Fruit fly (Drosophila melanogaster): ENCODE results near the gene CG15765.

The CG15765 gene

DNA sequence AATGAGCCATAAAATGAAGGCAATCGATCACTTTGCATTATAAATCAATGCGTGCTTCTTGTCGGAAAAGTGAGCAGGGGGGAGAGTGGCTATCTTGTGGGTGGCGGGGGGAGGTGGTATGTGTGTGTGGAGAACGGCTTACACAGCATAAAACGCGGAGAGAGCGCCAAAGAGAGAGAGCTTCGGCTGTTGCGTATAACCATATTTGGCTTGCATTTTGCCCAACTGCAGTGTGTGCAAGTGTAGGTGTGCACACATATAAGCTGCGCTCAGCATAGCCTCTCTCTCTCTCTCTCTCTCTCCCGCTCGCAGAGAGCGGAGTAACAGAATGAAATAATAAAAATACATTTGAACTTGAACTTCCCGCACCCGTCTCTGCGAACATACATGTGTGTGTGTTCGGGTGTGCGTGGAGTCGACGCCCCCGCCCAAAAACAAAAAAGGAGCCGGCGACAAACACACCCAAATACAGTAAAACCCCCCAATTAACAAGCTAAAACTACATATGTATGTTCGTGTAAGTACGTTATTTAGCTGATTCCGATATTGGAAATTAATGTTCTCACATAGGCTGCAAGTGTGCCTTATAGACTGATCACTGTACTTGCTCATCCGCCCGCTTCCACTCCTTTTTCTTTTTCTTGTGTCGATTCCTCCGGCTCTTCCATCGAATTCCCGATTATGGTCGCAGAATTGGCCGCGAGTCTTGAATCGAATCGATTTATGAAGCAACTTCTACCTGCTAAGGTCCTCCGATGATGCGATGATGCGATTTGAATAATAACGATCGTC is 68.6 kb downstream of the CG15765 start (continued):
- TF ChIP-seq Hr51 (GFP tag; optimal IDR thresholded peaks at IDR 0.05) (no peak), CG6854 (GFP tag; optimal IDR thresholded peaks at IDR 0.05) (no peak), ftz-f1 (GFP tag; optimal IDR thresholded peaks at IDR 0.05) (peak; percentile 18), tup (GFP tag; optimal IDR thresholded peaks at IDR 0.05) (no peak), en (GFP tag; optimal IDR thresholded peaks at IDR 0.05) (no peak), pum (GFP tag; optimal IDR thresholded peaks at IDR 0.05) (no peak), CG18764 (GFP tag; optimal IDR thresholded peaks at IDR 0.05) (no peak), Hand (GFP tag; optimal IDR thresholded peaks at IDR 0.05) (no peak), CG17568 (GFP tag; optimal IDR thresholded peaks at IDR 0.05) (no peak), ind (GFP tag; optimal IDR thresholded peaks at IDR 0.05) (peak; percentile 7), H15 (GFP tag; IDR thresholded peaks at IDR 0.05) (no peak), CG7786 (GFP tag; optimal IDR thresholded peaks at IDR 0.05) (peak; percentile 34), MTF-1 (GFP tag; optimal IDR thresholded peaks at IDR 0.05; ENCODE audit: borderline replicate concordance) (no peak), Abd-B (GFP tag; optimal IDR thresholded peaks at IDR 0.05) (no peak), CG11093 (GFP tag; IDR thresholded peaks at IDR 0.05) (no peak), CG10979 (tag; optimal IDR thresholded peaks at IDR 0.05) (peak; percentile 46), Gug (GFP tag; IDR thresholded peaks at IDR 0.05) (0 out of 4 replicates have a peak, but pooled peaks have one; percentile 23), CG8359 (GFP tag; optimal IDR thresholded peaks at IDR 0.05; ENCODE audit: borderline replicate concordance) (no peak), Vsx1 (GFP tag; optimal IDR thresholded peaks at IDR 0.05) (no peak), CG17912 (GFP tag; optimal IDR thresholded peaks at IDR 0.05) (no peak), Dip2 (GFP tag; IDR thresholded peaks at IDR 0.05) (no peak), Dref (GFP tag; IDR thresholded peaks at IDR 0.05) (no peak), sna (GFP tag; IDR thresholded peaks at IDR 0.05; ENCODE audit: partially characterized antibody) (0 out of 2 replicates have a peak, but pooled peaks have one; percentile 19), Ada2b (GFP tag; IDR thresholded peaks at IDR 0.05) (no peak), CG13287 (GFP tag; IDR thresholded peaks at IDR 0.05; ENCODE audit: partially characterized antibody) (no peak), MBD-R2 (GFP tag; IDR thresholded peaks at IDR 0.05) (no peak), CG18599 (GFP tag; optimal IDR thresholded peaks at IDR 0.05) (peak; percentile 21), knrl (GFP tag; IDR thresholded peaks at IDR 0.05; ENCODE audit: partially characterized antibody) (no peak), dpn (GFP tag; optimal IDR thresholded peaks at IDR 0.05) (peak in 1 of 2 experiments; percentile 7), CG4707 (GFP tag; optimal IDR thresholded peaks at IDR 0.05) (no peak), CG5245 (GFP tag; optimal IDR thresholded peaks at IDR 0.05) (no peak), CG11723 (GFP tag; optimal IDR thresholded peaks at IDR 0.05) (no peak), D19A (tag; optimal IDR thresholded peaks at IDR 0.05) (no peak), toy (GFP tag; IDR thresholded peaks at IDR 0.05) (no peak), HLH3B (GFP tag; IDR thresholded peaks at IDR 0.05) (no peak), vnd (GFP tag; IDR thresholded peaks at IDR 0.05; ENCODE audit: partially characterized antibody) (0 out of 3 replicates have a peak, but pooled peaks have one; percentile 13), C15 (GFP tag; IDR thresholded peaks at IDR 0.05) (no peak), lov (optimal IDR thresholded peaks at IDR 0.05) (no peak), lov (GFP tag; IDR thresholded peaks at IDR 0.05) (0 out of 3 replicates have a peak, but pooled peaks have one; percentile 48), BtbVII (GFP tag; optimal IDR thresholded peaks at IDR 0.05) (no peak), CG7839 (tag; optimal IDR thresholded peaks at IDR 0.05) (peak; percentile 18), dan (GFP tag; IDR thresholded peaks at IDR 0.05) (no peak), sisA (GFP tag; IDR thresholded peaks at IDR 0.05) (peak; percentile 27; the same call in 1 of the 2 replicates), HmgD (GFP tag; optimal IDR thresholded peaks at IDR 0.05) (no peak), CG10654 (GFP tag; optimal IDR thresholded peaks at IDR 0.05) (no peak), sug (tag; optimal IDR thresholded peaks at IDR 0.05) (no peak), gce (GFP tag; IDR thresholded peaks at IDR 0.05) (0 out of 3 replicates have a peak, but pooled peaks have one; percentile 13), HLHmδ (GFP tag; optimal IDR thresholded peaks at IDR 0.05) (peak; percentile 22), Asciz (GFP tag; optimal IDR thresholded peaks at IDR 0.05) (no peak)
